Fruit fly (Drosophila melanogaster) whole organism, embryonic: ENCODE measurements around the gene CG5273.
A peak's percentile ranks its signal among the peaks of the same experiment; 100 is the strongest.

ENCODE experiments used
- Ada2b ChIP-seq: fragments of 200-800 bp; sonication (Bioruptor generic); IDR thresholded peaks from 2 replicates; pipeline ENCODE4 v1.3.6; 2022; ENCODE audit warnings: missing biosample characterization, missing genetic modification characterization
- Asciz ChIP-seq: fragments of 200-800 bp; sonication (Bioruptor generic); optimal IDR thresholded peaks from 2 replicates; lab custom pipeline; 2017; ENCODE audit warnings: missing biosample characterization, mild to moderate bottlenecking, missing genetic modification characterization, missing genetic modification reagents
- Atf6 ChIP-seq: fragments of 200-800 bp; sonication (Bioruptor generic); IDR thresholded peaks from 2 replicates; pipeline ENCODE4 v1.3.6; 2022; ENCODE audit warnings: missing biosample characterization, missing genetic modification characterization
- CG10431 ChIP-seq: fragments of 200-800 bp; sonication (Bioruptor generic); optimal IDR thresholded peaks from 3 replicates; lab custom pipeline; 2018; ENCODE audit warnings: missing biosample characterization, mild to moderate bottlenecking, missing genetic modification characterization
- CG11695 ChIP-seq: fragments of 200-800 bp; sonication (Bioruptor generic); IDR thresholded peaks from 3 replicates; pipeline ENCODE4 v1.3.6; 2022; ENCODE audit warnings: missing biosample characterization, missing genetic modification characterization
- CG12299 ChIP-seq: fragments of 200-800 bp; sonication (Bioruptor generic); optimal IDR thresholded peaks from 2 replicates; lab custom pipeline; 2018; ENCODE audit warnings: missing biosample characterization, mild to moderate bottlenecking, missing genetic modification characterization
- CG1233 ChIP-seq: fragments of 200-800 bp; sonication (Bioruptor generic); optimal IDR thresholded peaks from 4 replicates; lab custom pipeline; 2018; ENCODE audit warnings: missing biosample characterization, mild to moderate bottlenecking, missing genetic modification characterization
- CG12659 ChIP-seq: fragments of 200-800 bp; sonication (Bioruptor generic); optimal IDR thresholded peaks from 3 replicates; lab custom pipeline; 2017; ENCODE audit warnings: mild to moderate bottlenecking, missing biosample characterization, missing genetic modification reagents, missing genetic modification characterization
- CG13123 ChIP-seq: fragments of 200-800 bp; sonication (Bioruptor generic); optimal IDR thresholded peaks from 2 replicates; lab custom pipeline; 2016; ENCODE audit warnings: missing biosample characterization, missing genetic modification characterization
- CG13424 ChIP-seq: fragments of 200-800 bp; sonication (Bioruptor generic); optimal IDR thresholded peaks from 2 replicates; lab custom pipeline; 2019; ENCODE audit warnings: missing biosample characterization, mild to moderate bottlenecking, missing genetic modification characterization, moderate library complexity
- CG14050 ChIP-seq: fragments of 200-800 bp; sonication (Bioruptor generic); IDR thresholded peaks from 3 replicates; pipeline ENCODE4 v1.3.6; 2022; ENCODE audit warnings: missing biosample characterization, missing genetic modification characterization
- CG14441 ChIP-seq: fragments of 200-800 bp; sonication (Bioruptor generic); IDR thresholded peaks from 2 replicates; pipeline ENCODE4 v1.3.6; 2022; ENCODE audit warnings: missing biosample characterization, missing genetic modification characterization
- CG15073 ChIP-seq: fragments of 200-800 bp; sonication (Bioruptor generic); optimal IDR thresholded peaks from 2 replicates; lab custom pipeline; 2016; ENCODE audit warnings: missing biosample characterization, missing genetic modification characterization
- CG17359 ChIP-seq: fragments of 200-800 bp; sonication (Bioruptor generic); optimal IDR thresholded peaks from 3 replicates; lab custom pipeline; 2018; ENCODE audit warnings: missing biosample characterization, mild to moderate bottlenecking, missing genetic modification characterization, moderate library complexity
- CG18476 ChIP-seq: fragments of 200-800 bp; sonication (Bioruptor generic); optimal IDR thresholded peaks from 2 replicates; lab custom pipeline; 2016; ENCODE audit warnings: missing biosample characterization, mild to moderate bottlenecking, missing genetic modification characterization
- CG18619 ChIP-seq: fragments of 200-800 bp; sonication (Bioruptor generic); optimal IDR thresholded peaks from 3 replicates; lab custom pipeline; 2017; ENCODE audit warnings: missing biosample characterization, mild to moderate bottlenecking, missing genetic modification characterization
- CG2202 ChIP-seq: fragments of 200-800 bp; sonication (Bioruptor generic); optimal IDR thresholded peaks from 2 replicates; lab custom pipeline; 2018; ENCODE audit warnings: missing biosample characterization, mild to moderate bottlenecking, missing genetic modification characterization
- CG3163 ChIP-seq: fragments of 200-800 bp; sonication (Bioruptor generic); optimal IDR thresholded peaks from 3 replicates; lab custom pipeline; 2016; ENCODE audit warnings: missing biosample characterization, missing genetic modification characterization
- CG4360 ChIP-seq: fragments of 200-800 bp; sonication (Bioruptor generic); IDR thresholded peaks from 2 replicates; pipeline ENCODE4 v1.3.6; 2022; ENCODE audit warnings: missing biosample characterization, missing genetic modification characterization
- CG5180 ChIP-seq: fragments of 200-800 bp; sonication (Bioruptor generic); optimal IDR thresholded peaks from 3 replicates; lab custom pipeline; 2017; ENCODE audit warnings: missing biosample characterization, missing genetic modification characterization, mild to moderate bottlenecking, moderate library complexity, missing genetic modification reagents
- CG5953 ChIP-seq: fragments of 200-800 bp; sonication (Bioruptor generic); IDR thresholded peaks from 2 replicates; pipeline ENCODE4 v1.3.6; 2022; ENCODE audit warnings: missing biosample characterization, missing genetic modification characterization
- CG6854 ChIP-seq: fragments of 200-800 bp; sonication (Bioruptor generic); optimal IDR thresholded peaks from 3 replicates; lab custom pipeline; 2017; ENCODE audit warnings: missing biosample characterization, mild to moderate bottlenecking, missing genetic modification characterization
- CG7372 ChIP-seq: fragments of 200-800 bp; sonication (Bioruptor generic); IDR thresholded peaks from 2 replicates; pipeline ENCODE4 v1.3.6; 2022; ENCODE audit warnings: missing biosample characterization, missing genetic modification characterization
- CG8089 ChIP-seq: fragments of 200-800 bp; sonication (Bioruptor generic); optimal IDR thresholded peaks from 3 replicates; lab custom pipeline; 2016; ENCODE audit warnings: missing biosample characterization, missing genetic modification characterization
- CG9876 ChIP-seq: fragments of 200-800 bp; sonication (Bioruptor generic); optimal IDR thresholded peaks from 2 replicates; lab custom pipeline; 2016; ENCODE audit warnings: missing biosample characterization, missing genetic modification characterization
- D19A ChIP-seq: fragments of 200-800 bp; optimal IDR thresholded peaks from 3 replicates; lab custom pipeline; 2019; ENCODE audit warnings: missing biosample characterization, mild to moderate bottlenecking, missing genetic modification characterization, moderate library complexity
- Doc2 ChIP-seq: fragments of 200-800 bp; sonication (Bioruptor generic); IDR thresholded peaks from 2 replicates; pipeline ENCODE4 v1.3.6; 2022; ENCODE audit warnings: missing biosample characterization, missing genetic modification characterization
- HLH54F ChIP-seq: fragments of 200-800 bp; sonication (Bioruptor generic); optimal IDR thresholded peaks from 3 replicates; lab custom pipeline; 2016; ENCODE audit warnings: missing biosample characterization, missing genetic modification characterization
- HLHmδ ChIP-seq: fragments of 200-800 bp; sonication (Bioruptor generic); optimal IDR thresholded peaks from 2 replicates; lab custom pipeline; 2018; ENCODE audit warnings: missing biosample characterization, mild to moderate bottlenecking, missing genetic modification characterization, moderate library complexity
- Lhr ChIP-seq: fragments of 200-800 bp; sonication (Bioruptor generic); optimal IDR thresholded peaks from 3 replicates; lab custom pipeline; 2017; ENCODE audit warnings: mild to moderate bottlenecking, missing biosample characterization, missing genetic modification reagents, missing genetic modification characterization
- MBD-R2 ChIP-seq: fragments of 200-800 bp; sonication (Bioruptor generic); IDR thresholded peaks from 2 replicates; pipeline ENCODE4 v1.3.6; 2022; ENCODE audit warnings: missing biosample characterization, missing genetic modification characterization
- Max ChIP-seq: fragments of 200-800 bp; sonication (Bioruptor generic); optimal IDR thresholded peaks from 2 replicates; lab custom pipeline; 2016; ENCODE audit warnings: missing biosample characterization, mild to moderate bottlenecking, missing genetic modification characterization
- Med ChIP-seq: fragments of 200-800 bp; sonication (Bioruptor generic); peaks from one replicate; lab custom pipeline; 2016; ENCODE audit warnings: missing biosample characterization, missing genetic modification characterization, mild to moderate bottlenecking, inconsistent platforms, moderate library complexity
- Mes4 ChIP-seq: fragments of 200-800 bp; sonication (Bioruptor generic); optimal IDR thresholded peaks from 2 replicates; lab custom pipeline; 2016; ENCODE audit warnings: missing biosample characterization, missing genetic modification characterization
- Nf-YA ChIP-seq: fragments of 200-800 bp; sonication (Bioruptor generic); IDR thresholded peaks from 2 replicates; pipeline ENCODE4 v1.3.6; 2022; ENCODE audit warnings: missing biosample characterization, missing genetic modification characterization
- Spps ChIP-seq: fragments of 200-800 bp; sonication (Bioruptor generic); optimal IDR thresholded peaks from 2 replicates; lab custom pipeline; 2018; ENCODE audit warnings: missing biosample characterization, mild to moderate bottlenecking, missing genetic modification characterization
- Ssrp ChIP-seq: fragments of 200-800 bp; sonication (Bioruptor generic); optimal IDR thresholded peaks from 2 replicates; lab custom pipeline; 2018; ENCODE audit warnings: missing biosample characterization, mild to moderate bottlenecking, missing genetic modification characterization, moderate library complexity
- TFAM ChIP-seq: fragments of 200-800 bp; sonication (Bioruptor generic); optimal IDR thresholded peaks from 2 replicates; lab custom pipeline; 2017; ENCODE audit warnings: missing biosample characterization, missing genetic modification characterization, inconsistent platforms
- Vsx1 ChIP-seq: fragments of 200-800 bp; sonication (Bioruptor generic); optimal IDR thresholded peaks from 2 replicates; lab custom pipeline; 2017; ENCODE audit warnings: missing biosample characterization, mild to moderate bottlenecking, missing genetic modification characterization, missing genetic modification reagents
- YL-1 ChIP-seq: fragments of 200-800 bp; sonication (Bioruptor generic); optimal IDR thresholded peaks from 3 replicates; lab custom pipeline; 2017; ENCODE audit warnings: missing biosample characterization, mild to moderate bottlenecking, missing genetic modification characterization
- corto ChIP-seq: fragments of 200-800 bp; sonication (Bioruptor generic); optimal IDR thresholded peaks from 2 replicates; lab custom pipeline; 2016; ENCODE audit warnings: missing biosample characterization, mild to moderate bottlenecking, missing genetic modification characterization, moderate library complexity
- crc ChIP-seq: fragments of 200-800 bp; sonication (Bioruptor generic); optimal IDR thresholded peaks from 2 replicates; lab custom pipeline; 2016; ENCODE audit warnings: missing biosample characterization, missing genetic modification characterization
- exex ChIP-seq: fragments of 200-800 bp; sonication (Bioruptor generic); optimal IDR thresholded peaks from 4 replicates; lab custom pipeline; 2018; ENCODE audit warnings: missing biosample characterization, mild to moderate bottlenecking, missing genetic modification characterization, moderate library complexity
- fru ChIP-seq: fragments of >200 bp; optimal IDR thresholded peaks from 2 replicates; lab custom pipeline; 2017
- gcm ChIP-seq: fragments of 200-800 bp; sonication (Bioruptor generic); optimal IDR thresholded peaks from 2 replicates; lab custom pipeline; 2019; ENCODE audit warnings: missing biosample characterization, mild to moderate bottlenecking, missing genetic modification characterization, moderate library complexity
- ham ChIP-seq: fragments of 200-800 bp; sonication (Bioruptor generic); IDR thresholded peaks from 2 replicates; pipeline ENCODE4 v1.3.6; 2022; ENCODE audit warnings: missing biosample characterization, missing genetic modification characterization
- jing ChIP-seq: fragments of 200-800 bp; sonication (Bioruptor generic); optimal IDR thresholded peaks from 2 replicates; lab custom pipeline; 2018; ENCODE audit warnings: missing biosample characterization, mild to moderate bottlenecking, missing genetic modification characterization
- pros ChIP-seq: fragments of 200-800 bp; sonication (Bioruptor generic); optimal IDR thresholded peaks from 3 replicates; lab custom pipeline; 2019; ENCODE audit warnings: missing biosample characterization, mild to moderate bottlenecking, missing genetic modification characterization, moderate library complexity
- scrt ChIP-seq: fragments of 200-800 bp; sonication (Bioruptor generic); optimal IDR thresholded peaks from 2 replicates; lab custom pipeline; 2018; ENCODE audit warnings: missing biosample characterization, mild to moderate bottlenecking, missing genetic modification characterization, moderate library complexity
- slou ChIP-seq: fragments of 200-800 bp; sonication (Bioruptor generic); optimal IDR thresholded peaks from 3 replicates; lab custom pipeline; 2016; ENCODE audit warnings: missing biosample characterization, missing genetic modification characterization
- ssp ChIP-seq: fragments of 200-800 bp; sonication (Bioruptor generic); IDR thresholded peaks from 2 replicates; pipeline ENCODE4 v1.3.6; 2022; ENCODE audit warnings: missing biosample characterization, missing genetic modification characterization

CG5273 gene

dm6 chrX:758892-759621 is at the start of gene CG5273 (continued):
- peak; percentile 51 for TF ChIP-seq HLHmδ
- TF ChIP-seq CG9876 (GFP tag; lab: Kevin White, UChicago), result no peak
- no peak for TF ChIP-seq Ada2b (GFP tag; lab: Robert Waterston, UW)
- no peak for TF ChIP-seq slou
- peak; percentile 100 for TF ChIP-seq Lhr (GFP tag; lab: Kevin White, UChicago)
- no peak for TF ChIP-seq Max
- TF ChIP-seq Mes4 (GFP tag; lab: Kevin White, UChicago), result no peak
- TF ChIP-seq CG14050, result no peak
- TF ChIP-seq Nf-YA, result 0 out of 2 replicates have a peak, but pooled peaks have one; percentile 32
- TF ChIP-seq CG18476, result no peak
- TF ChIP-seq gcm (GFP tag; lab: Kevin White, UChicago), result no peak
- no peak for TF ChIP-seq CG11695 (GFP tag; lab: Robert Waterston, UW)
- no peak for TF ChIP-seq fru (lab: Kevin White, UChicago)
- peak; percentile 93 for TF ChIP-seq Med (GFP tag; lab: Kevin White, UChicago)
- peak; percentile 36 for TF ChIP-seq Vsx1 (GFP tag; lab: Kevin White, UChicago)
- TF ChIP-seq Spps (tag; lab: Kevin White, UChicago), result no peak
- TF ChIP-seq CG15073 (GFP tag; lab: Kevin White, UChicago), result no peak
- TF ChIP-seq D19A (tag; lab: Kevin White, UChicago), result no peak
- peak; percentile 14 for TF ChIP-seq exex (tag; lab: Kevin White, UChicago)
- TF ChIP-seq CG7372, result no peak
- no peak for TF ChIP-seq jing
- TF ChIP-seq CG6854 (GFP tag; lab: Kevin White, UChicago), result no peak
- peak; percentile 56 for TF ChIP-seq YL-1
- TF ChIP-seq CG2202 (tag; lab: Kevin White, UChicago), result no peak
- TF ChIP-seq Ssrp, result no peak
- no peak for TF ChIP-seq Atf6 (GFP tag; lab: Robert Waterston, UW)
- TF ChIP-seq CG18619 (GFP tag; lab: Kevin White, UChicago), result no peak
- peak; percentile 5 for TF ChIP-seq CG13424 (tag; lab: Kevin White, UChicago)
- peak; percentile 79 for TF ChIP-seq MBD-R2 (GFP tag; lab: Robert Waterston, UW)
- peak; percentile 64 for TF ChIP-seq CG10431 (GFP tag; lab: Kevin White, UChicago)
- TF ChIP-seq CG12659 (GFP tag; lab: Kevin White, UChicago), result peak; percentile 82
- no peak for TF ChIP-seq CG13123
- TF ChIP-seq Doc2 (GFP tag; lab: Robert Waterston, UW), result no peak
- TF ChIP-seq CG5953, result no peak
- no peak for TF ChIP-seq CG12299 (tag; lab: Kevin White, UChicago)
- no peak for TF ChIP-seq HLH54F
- peak; percentile 42 for TF ChIP-seq scrt
- TF ChIP-seq CG3163, result no peak
- no peak for TF ChIP-seq CG5180
- TF ChIP-seq ssp (GFP tag; lab: Robert Waterston, UW), result no peak
- TF ChIP-seq CG8089 (GFP tag; lab: Kevin White, UChicago), result no peak
- TF ChIP-seq CG17359 (tag; lab: Kevin White, UChicago), result no peak
- no peak for TF ChIP-seq CG1233 (GFP tag; lab: Kevin White, UChicago)
- TF ChIP-seq ham, result no peak
- peak; percentile 0 for TF ChIP-seq Asciz (GFP tag; lab: Kevin White, UChicago)
- peak; percentile 98 for TF ChIP-seq pros (GFP tag; lab: Kevin White, UChicago)
- no peak for TF ChIP-seq TFAM (GFP tag; lab: Kevin White, UChicago)
- TF ChIP-seq crc, result no peak
- TF ChIP-seq corto (GFP tag; lab: Kevin White, UChicago), result no peak
- no peak for TF ChIP-seq CG4360 (GFP tag; lab: Robert Waterston, UW)
- TF ChIP-seq CG14441 (GFP tag; lab: Robert Waterston, UW), result no peak
